Worm (Caenorhabditis elegans): ENCODE data around the gene snn-1.

Gene snn-1

DNA sequence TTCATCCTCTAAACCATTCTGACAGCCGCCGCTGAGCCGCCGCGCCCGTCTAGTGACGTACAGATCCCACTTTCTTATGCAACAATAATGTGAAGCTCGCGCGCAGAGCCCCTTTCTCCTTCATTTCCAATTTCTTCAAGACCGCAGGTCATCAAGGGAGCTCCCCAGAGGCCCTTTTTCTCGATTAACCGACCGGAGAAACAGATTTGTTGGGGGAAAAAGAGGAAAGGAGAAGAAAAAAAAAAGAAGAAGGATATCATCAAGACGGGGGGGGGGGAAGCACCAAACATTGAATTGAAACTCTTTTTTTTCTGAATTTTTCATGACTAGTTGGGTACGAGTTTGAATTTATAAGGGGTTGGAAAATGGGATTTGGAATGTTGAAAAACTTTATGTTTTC lies 12.4 kb upstream of the snn-1 start:
- TF ChIP-seq unc-62 (GFP tag; optimal IDR thresholded peaks at IDR 0.05), result no peak

- no peak for TF ChIP-seq unc-62 (GFP tag; optimal IDR thresholded peaks at IDR 0.05)
These were observed 11.8 kb upstream of the snn-1 start for ce11 chrIV:1826737-1827136.

- no peak for TF ChIP-seq unc-62 (GFP tag; optimal IDR thresholded peaks at IDR 0.05)
These were observed 10.9 kb upstream of the snn-1 start for ce11 chrIV:1825789-1826188.

DNA sequence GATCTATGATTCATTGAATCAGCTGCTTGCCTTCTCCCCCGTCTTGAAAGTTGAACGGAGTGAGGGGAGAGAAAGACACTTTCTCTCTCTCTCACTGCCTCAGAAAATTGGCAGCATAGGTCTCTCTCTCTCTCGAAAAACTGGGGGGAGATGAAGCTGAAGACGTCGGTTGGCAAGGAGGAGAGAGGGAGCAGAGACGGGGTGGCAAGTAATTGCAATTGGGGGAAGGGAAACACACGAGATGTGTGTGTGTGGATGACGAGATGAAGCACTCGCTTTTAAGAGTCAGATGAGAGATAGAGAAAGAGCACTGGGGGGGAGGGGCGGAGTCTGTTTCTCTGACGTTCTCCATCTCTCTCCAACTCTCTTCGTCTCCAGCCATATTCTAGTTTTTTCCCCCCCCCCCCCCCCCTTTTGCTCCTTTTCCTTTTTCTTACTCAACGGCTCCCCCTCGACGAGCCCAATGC lies 9.2 kb upstream of the snn-1 start, which contains the start of gene cmk-1:
Gene cmk-1 (plus strand): TSS at position 417 of the 467 bp plus-strand sequence.
- no peak for TF ChIP-seq unc-62 (GFP tag; optimal IDR thresholded peaks at IDR 0.05)

DNA sequence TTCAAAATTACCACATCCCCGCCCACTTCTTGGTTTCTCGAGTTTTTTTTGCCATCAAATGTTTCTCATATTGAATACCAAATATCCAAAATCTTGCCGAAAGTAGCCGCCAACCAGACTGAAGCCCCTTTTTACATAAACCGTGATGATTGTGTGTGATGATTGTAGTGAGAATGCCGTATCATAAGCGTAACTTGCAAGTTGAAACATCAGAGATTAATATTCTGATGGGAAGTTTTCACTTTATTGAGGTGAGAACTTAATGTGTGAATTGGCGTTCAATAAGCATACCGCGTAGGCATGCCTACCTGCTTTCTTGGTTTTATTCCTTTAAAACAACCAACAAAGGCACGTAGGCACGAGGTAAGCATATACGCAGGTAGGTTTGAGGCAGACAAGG lies 6.6 kb upstream of the snn-1 start, which contains the start of gene Y38C1BA.4:
Gene Y38C1BA.4 (plus strand): TSS at position 301 of the 400 bp plus-strand sequence.
- TF ChIP-seq unc-62 (GFP tag; optimal IDR thresholded peaks at IDR 0.05), result no peak

- no peak for TF ChIP-seq unc-62 (GFP tag; optimal IDR thresholded peaks at IDR 0.05)
These were observed 5.2 kb upstream of the snn-1 start, which contains the start of gene col-109 for ce11 chrIV:1820153-1820552. Gene col-109, minus strand, starts transcription at chrIV:1820253.

- no peak for TF ChIP-seq unc-62 (GFP tag; optimal IDR thresholded peaks at IDR 0.05)
These were observed 3.7 kb upstream of the snn-1 start for ce11 chrIV:1818467-1819076.

ce11 chrIV:1816238-1816637 lies 1.3 kb upstream of the snn-1 start:
- no peak for TF ChIP-seq unc-62 (GFP tag; optimal IDR thresholded peaks at IDR 0.05)

DNA sequence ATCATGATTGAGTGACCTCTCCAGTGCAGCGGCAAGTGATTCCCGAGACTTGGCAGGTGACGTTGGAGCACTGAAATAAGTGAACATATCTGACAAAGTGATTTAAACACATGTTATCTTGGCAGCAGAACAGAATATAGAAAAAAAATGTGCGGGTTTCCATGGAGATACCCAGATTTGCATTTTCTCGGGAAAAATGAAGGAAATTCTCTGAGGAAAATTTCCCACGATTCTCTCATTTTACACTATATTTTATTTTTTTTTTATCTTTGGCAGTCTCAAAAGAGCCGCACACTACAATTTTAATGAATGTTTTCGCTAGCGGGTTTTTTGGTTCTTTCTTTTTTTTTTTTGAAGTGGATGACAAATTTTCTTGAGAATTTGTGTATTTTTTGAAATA lies 1.0 kb downstream of the snn-1 start:
- TF ChIP-seq unc-62 (GFP tag; optimal IDR thresholded peaks at IDR 0.05), result no peak

DNA sequence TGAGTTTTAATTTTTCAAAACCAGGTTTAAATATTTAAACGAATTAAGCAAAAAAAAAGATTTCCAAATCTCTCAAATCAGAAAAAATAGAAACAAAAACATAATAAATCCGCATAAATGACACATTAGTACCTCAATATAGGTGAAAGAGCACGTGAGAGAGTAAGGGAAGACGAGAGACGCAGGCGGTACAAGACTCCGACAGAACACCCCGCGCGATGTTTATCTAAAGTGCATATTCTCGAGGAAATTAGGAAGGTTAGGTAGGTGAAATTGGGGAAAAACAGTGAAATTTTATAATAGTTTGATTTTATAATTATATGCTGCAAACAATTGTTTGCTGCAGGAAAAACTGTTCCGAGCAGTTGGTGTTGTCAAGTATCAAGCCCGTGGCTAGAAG lies 10.3 kb downstream of the snn-1 start:
- no peak for TF ChIP-seq unc-62 (GFP tag; optimal IDR thresholded peaks at IDR 0.05)

DNA sequence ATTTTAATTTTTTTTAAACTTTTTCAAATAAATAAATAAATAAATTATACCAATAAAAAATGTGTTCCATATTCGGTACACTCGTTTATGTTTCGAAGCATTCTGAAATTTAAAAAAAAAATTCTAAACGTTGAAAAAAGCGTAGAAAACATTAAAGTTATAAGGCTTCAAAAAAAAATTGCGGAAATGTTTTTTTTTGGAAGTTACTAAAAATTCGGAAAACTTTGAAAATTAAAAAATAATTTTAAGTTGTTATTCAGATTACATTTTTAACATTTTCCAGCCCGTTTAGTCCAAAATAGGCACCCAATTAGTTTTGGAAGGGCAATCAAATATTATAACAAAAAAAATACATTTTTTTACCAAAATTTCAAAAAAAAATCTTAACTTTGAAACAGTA lies 11.0 kb downstream of the snn-1 start, which contains the start of gene Y38C1BA.1:
Gene Y38C1BA.1 (minus strand): TSS at position 101 of the 400 bp plus-strand sequence.
- no peak for TF ChIP-seq unc-62 (GFP tag; optimal IDR thresholded peaks at IDR 0.05)

ce11 chrIV:1791775-1792174 lies 23.1 kb downstream of the snn-1 start:
- TF ChIP-seq unc-62 (GFP tag; optimal IDR thresholded peaks at IDR 0.05), result no peak

- TF ChIP-seq unc-62 (GFP tag; optimal IDR thresholded peaks at IDR 0.05), result no peak
These were observed 24.2 kb downstream of the snn-1 start for ce11 chrIV:1790677-1791076.

DNA sequence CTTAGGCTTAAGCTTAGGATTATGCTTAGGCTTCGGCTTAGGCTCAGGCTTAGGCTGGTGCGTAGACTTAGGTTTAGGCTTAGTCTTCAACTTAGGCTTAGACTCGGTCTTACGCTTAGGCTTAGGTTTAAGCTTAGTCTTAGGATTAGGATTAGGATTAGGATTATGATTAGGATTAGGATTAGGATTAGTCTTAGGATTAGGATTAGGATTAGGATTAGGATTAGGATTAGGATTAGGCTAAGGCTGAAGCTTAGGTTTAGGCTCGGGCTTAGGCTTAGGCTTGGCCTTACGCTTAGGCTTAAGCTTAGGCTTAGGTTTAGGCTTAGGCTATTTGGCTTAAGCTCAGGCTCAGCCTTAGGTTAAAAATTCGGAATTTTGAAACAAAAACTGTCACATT lies 29.8 kb downstream of the snn-1 start:
- TF ChIP-seq unc-62 (GFP tag; optimal IDR thresholded peaks at IDR 0.05), result no peak

DNA sequence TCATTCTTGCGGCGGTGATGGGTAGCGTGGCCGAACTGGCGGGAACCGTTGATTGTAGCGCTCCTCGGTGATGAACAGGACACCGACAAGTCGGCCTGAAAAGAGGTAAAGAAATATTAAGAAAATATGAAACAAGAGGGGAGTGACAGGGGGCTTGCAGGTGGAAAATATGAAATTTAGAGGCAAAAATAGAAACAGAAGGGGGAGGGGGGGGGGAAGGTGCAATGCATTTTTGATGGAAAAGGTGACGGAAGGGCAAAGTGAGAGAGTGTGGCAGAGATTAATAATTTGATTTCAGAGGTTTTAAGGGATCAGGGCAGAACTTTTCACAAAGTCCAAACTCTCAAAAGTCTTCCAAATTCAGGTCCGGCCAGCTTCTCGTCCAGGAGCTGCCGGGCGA lies 33.4 kb downstream of the snn-1 start, which contains the start of gene frpr-19:
Gene frpr-19 (minus strand): TSS at position 101 of the 400 bp plus-strand sequence.
- no peak for TF ChIP-seq unc-62 (GFP tag; optimal IDR thresholded peaks at IDR 0.05)

DNA sequence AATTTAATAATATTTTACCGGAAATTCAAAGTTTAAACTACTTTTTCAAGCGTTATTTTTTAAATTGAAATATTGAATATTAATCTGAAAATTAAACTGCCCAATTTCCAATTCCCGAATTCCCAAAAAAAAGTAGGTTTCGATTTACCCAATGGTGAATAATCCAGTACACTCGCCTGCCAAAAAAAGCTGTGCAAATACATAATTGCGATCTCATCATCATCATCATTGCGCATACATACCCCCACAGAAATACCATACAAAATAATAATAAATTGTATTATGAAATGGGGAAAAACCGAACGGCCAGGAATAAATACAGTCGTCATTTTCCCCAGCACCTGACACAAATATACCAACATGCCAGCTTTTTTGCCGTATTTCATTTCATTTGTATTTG lies 43.1 kb downstream of the snn-1 start, which contains the start of gene Y41D4A.1:
Gene Y41D4A.1 (plus strand): TSS at position 301 of the 400 bp plus-strand sequence.
- TF ChIP-seq unc-62 (GFP tag; optimal IDR thresholded peaks at IDR 0.05), result no peak

DNA sequence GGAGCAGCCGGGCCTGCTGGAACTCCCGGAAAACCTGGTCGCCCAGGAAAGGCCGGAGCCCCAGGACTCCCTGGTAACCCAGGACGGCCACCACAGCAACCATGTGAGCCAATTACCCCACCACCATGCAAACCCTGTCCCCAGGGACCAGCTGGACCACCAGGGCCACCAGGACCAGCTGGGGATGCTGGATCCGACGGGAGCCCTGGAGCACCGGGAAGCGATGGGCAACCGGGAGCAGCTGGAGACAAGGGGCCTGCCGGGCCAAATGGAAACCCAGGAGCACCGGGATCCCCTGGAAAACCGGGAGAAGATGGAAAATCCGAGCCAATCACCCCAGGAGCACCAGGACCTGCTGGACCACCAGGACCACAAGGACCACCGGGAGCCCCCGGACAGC lies 45.8 kb downstream of the snn-1 start:
- TF ChIP-seq unc-62 (GFP tag; optimal IDR thresholded peaks at IDR 0.05), result no peak

DNA sequence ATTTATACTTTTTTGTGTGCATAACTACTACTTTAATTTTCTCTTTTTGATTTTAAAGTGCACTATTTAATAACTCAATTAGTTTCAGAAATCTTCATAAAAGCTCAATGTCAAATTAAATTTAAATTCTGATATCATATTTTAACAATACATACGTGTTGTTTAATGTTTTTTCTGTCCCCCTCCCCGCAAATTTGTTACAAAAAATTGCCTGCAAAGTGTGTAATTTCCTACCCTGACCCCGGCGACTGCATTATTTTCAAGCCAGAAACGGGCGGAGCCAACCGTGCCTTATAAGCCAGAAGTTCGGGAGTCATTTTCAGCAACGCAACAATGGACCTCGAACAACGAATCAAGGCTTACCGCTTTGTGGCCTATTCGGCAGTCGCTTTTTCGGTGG lies 46.6 kb downstream of the snn-1 start, which contains the start of gene col-108:
Gene col-108 (plus strand): TSS at position 301 of the 400 bp plus-strand sequence.
- no peak for TF ChIP-seq unc-62 (GFP tag; optimal IDR thresholded peaks at IDR 0.05)

All from whole organism, dauer.